Fruit fly (Drosophila melanogaster) whole organism, prepupa: ENCODE data around the gene CG43703.

ENCODE experiments used
- acj6 ChIP-seq: fragments of 200-800 bp; sonication (Bioruptor generic); optimal IDR thresholded peaks from 3 replicates; lab custom pipeline; 2016; ENCODE audit warnings: missing biosample characterization, missing genetic modification characterization
- cyc ChIP-seq: fragments of 200-800 bp; sonication (Bioruptor generic); optimal IDR thresholded peaks from 3 replicates; lab custom pipeline; 2016; ENCODE audit warnings: missing biosample characterization, missing genetic modification characterization

dm6 chr2L:3803466-3804143 is 38.3 kb downstream of the CG43703 start, which contains the start of gene Reph:
- TF ChIP-seq cyc (GFP tag; lab: Kevin White, UChicago), result no peak
- no peak for TF ChIP-seq acj6 (GFP tag; lab: Kevin White, UChicago)
